Fruit fly (Drosophila melanogaster) whole organism, embryonic: Measurements from ENCODE around the gene CG1542.
A peak's percentile ranks its signal among the peaks of the same experiment; 100 is the strongest.

Experiments used
- CG10209 ChIP-seq: fragments of 200-800 bp; sonication (Bioruptor generic); optimal IDR thresholded peaks from 3 replicates; lab custom pipeline; 2017; ENCODE audit warnings: missing biosample characterization, mild to moderate bottlenecking, missing genetic modification characterization, missing genetic modification reagents
- CG11085 ChIP-seq: fragments of 200-800 bp; sonication (Bioruptor generic); IDR thresholded peaks from 2 replicates; pipeline ENCODE4 v1.3.6; 2022; ENCODE audit warnings: missing biosample characterization, missing genetic modification characterization
- CG11504 ChIP-seq: fragments of 200-800 bp; sonication (Bioruptor generic); optimal IDR thresholded peaks from 3 replicates; lab custom pipeline; 2019; ENCODE audit warnings: missing biosample characterization, mild to moderate bottlenecking, missing genetic modification characterization, moderate library complexity
- CG12219 ChIP-seq: fragments of 200-800 bp; sonication (Bioruptor generic); optimal IDR thresholded peaks from 3 replicates; lab custom pipeline; 2018; ENCODE audit warnings: missing biosample characterization, mild to moderate bottlenecking, missing genetic modification characterization
- CG12659 ChIP-seq: fragments of 200-800 bp; sonication (Bioruptor generic); optimal IDR thresholded peaks from 3 replicates; lab custom pipeline; 2017; ENCODE audit warnings: mild to moderate bottlenecking, missing biosample characterization, missing genetic modification reagents, missing genetic modification characterization
- CG15514 ChIP-seq: fragments of 200-800 bp; sonication (Bioruptor generic); optimal IDR thresholded peaks from 3 replicates; lab custom pipeline; 2017; ENCODE audit warnings: missing biosample characterization, missing genetic modification characterization, mild to moderate bottlenecking, moderate library complexity, missing genetic modification reagents
- CG17385 ChIP-seq: fragments of 200-800 bp; sonication (Bioruptor generic); optimal IDR thresholded peaks from 3 replicates; lab custom pipeline; 2018; ENCODE audit warnings: missing biosample characterization, mild to moderate bottlenecking, missing genetic modification characterization
- CG17802 ChIP-seq: fragments of 200-800 bp; sonication (Bioruptor generic); optimal IDR thresholded peaks from 2 replicates; lab custom pipeline; 2018; ENCODE audit warnings: missing biosample characterization, mild to moderate bottlenecking, missing genetic modification characterization, moderate library complexity
- CG18619 ChIP-seq: fragments of 200-800 bp; sonication (Bioruptor generic); optimal IDR thresholded peaks from 3 replicates; lab custom pipeline; 2017; ENCODE audit warnings: missing biosample characterization, mild to moderate bottlenecking, missing genetic modification characterization
- CG2889 ChIP-seq: fragments of 200-800 bp; sonication (Bioruptor generic); IDR thresholded peaks from 3 replicates; pipeline ENCODE4 v1.3.6; 2022; ENCODE audit warnings: missing biosample characterization, missing genetic modification characterization
- CG3065 ChIP-seq: fragments of 200-800 bp; sonication (Bioruptor generic); optimal IDR thresholded peaks from 2 replicates; lab custom pipeline; 2016; ENCODE audit warnings: missing biosample characterization, missing genetic modification characterization
- CG32767 ChIP-seq: fragments of 200-800 bp; sonication (Bioruptor generic); IDR thresholded peaks from 2 replicates; pipeline ENCODE4 v1.3.6; 2022; ENCODE audit warnings: missing biosample characterization, missing genetic modification characterization
- CG4404 ChIP-seq: fragments of 200-800 bp; sonication (Bioruptor generic); IDR thresholded peaks from 2 replicates; pipeline ENCODE4 v1.3.6; 2022; ENCODE audit warnings: missing biosample characterization, missing genetic modification characterization
- CG4730 ChIP-seq: fragments of 200-800 bp; sonication (Bioruptor generic); IDR thresholded peaks from 2 replicates; pipeline ENCODE4 v1.3.6; 2022; ENCODE audit warnings: missing biosample characterization, missing genetic modification characterization
- CG6689 ChIP-seq: fragments of 200-800 bp; sonication (Bioruptor generic); IDR thresholded peaks from 2 replicates; pipeline ENCODE4 v1.3.6; 2022; ENCODE audit warnings: missing biosample characterization, missing genetic modification characterization
- CG6854 ChIP-seq: fragments of 200-800 bp; sonication (Bioruptor generic); optimal IDR thresholded peaks from 3 replicates; lab custom pipeline; 2017; ENCODE audit warnings: missing biosample characterization, mild to moderate bottlenecking, missing genetic modification characterization
- CG7963 ChIP-seq: fragments of 200-800 bp; sonication (Bioruptor generic); IDR thresholded peaks from 3 replicates; pipeline ENCODE4 v1.3.6; 2022; ENCODE audit warnings: missing biosample characterization, missing genetic modification characterization; ENCODE audit not compliant: partially characterized antibody
- CG8089 ChIP-seq: fragments of 200-800 bp; sonication (Bioruptor generic); optimal IDR thresholded peaks from 3 replicates; lab custom pipeline; 2016; ENCODE audit warnings: missing biosample characterization, missing genetic modification characterization
- CG9609 ChIP-seq: fragments of 200-800 bp; sonication (Bioruptor generic); optimal IDR thresholded peaks from 3 replicates; lab custom pipeline; 2016; ENCODE audit warnings: missing biosample characterization, missing genetic modification characterization
- CG9727 ChIP-seq: fragments of 200-800 bp; sonication (Bioruptor generic); optimal IDR thresholded peaks from 3 replicates; lab custom pipeline; 2017; ENCODE audit warnings: missing biosample characterization, mild to moderate bottlenecking, missing genetic modification characterization
- CkIIα-i1 ChIP-seq: fragments of 200-800 bp; sonication (Bioruptor generic); IDR thresholded peaks from 2 replicates; pipeline ENCODE4 v1.3.6; 2022; ENCODE audit warnings: missing biosample characterization, missing genetic modification characterization
- CrebB ChIP-seq: fragments of 200-800 bp; sonication (Bioruptor generic); optimal IDR thresholded peaks from 3 replicates; lab custom pipeline; 2018; ENCODE audit warnings: missing biosample characterization, mild to moderate bottlenecking, missing genetic modification characterization
- Deaf1 ChIP-seq: fragments of 200-800 bp; optimal IDR thresholded peaks from 3 replicates; lab custom pipeline; 2019; ENCODE audit warnings: missing biosample characterization, mild to moderate bottlenecking, missing genetic modification characterization, moderate library complexity
- Dfd ChIP-seq, 2 experiments: fragments of >200 bp; optimal IDR thresholded peaks; 2 replicates each; lab custom pipeline; 2017; ENCODE audit warnings: missing biosample characterization in 2 of 2, missing genetic modification characterization in 2 of 2
- Gug ChIP-seq: fragments of 200-800 bp; sonication (Bioruptor generic); IDR thresholded peaks from 4 replicates; pipeline ENCODE4 v1.3.6; 2022; ENCODE audit warnings: missing biosample characterization, missing genetic modification characterization
- HLH3B ChIP-seq: fragments of 200-800 bp; sonication (Bioruptor generic); IDR thresholded peaks from 2 replicates; pipeline ENCODE4 v1.3.6; 2022; ENCODE audit warnings: missing biosample characterization, missing genetic modification characterization
- Hmx ChIP-seq: fragments of 200-800 bp; sonication (Bioruptor generic); optimal IDR thresholded peaks from 2 replicates; lab custom pipeline; 2016; ENCODE audit warnings: missing biosample characterization, missing genetic modification characterization
- Lhr ChIP-seq: fragments of 200-800 bp; sonication (Bioruptor generic); optimal IDR thresholded peaks from 3 replicates; lab custom pipeline; 2017; ENCODE audit warnings: mild to moderate bottlenecking, missing biosample characterization, missing genetic modification reagents, missing genetic modification characterization
- Mes4 ChIP-seq: fragments of 200-800 bp; sonication (Bioruptor generic); optimal IDR thresholded peaks from 2 replicates; lab custom pipeline; 2016; ENCODE audit warnings: missing biosample characterization, missing genetic modification characterization
- Mrtf ChIP-seq: fragments of 200-800 bp; sonication (Bioruptor generic); IDR thresholded peaks from 3 replicates; pipeline ENCODE4 v1.3.6; 2022; ENCODE audit warnings: missing biosample characterization, missing genetic modification characterization
- NFAT ChIP-seq: fragments of 200-800 bp; sonication (Bioruptor generic); IDR thresholded peaks from 2 replicates; pipeline ENCODE4 v1.3.6; 2022; ENCODE audit warnings: missing biosample characterization, missing genetic modification characterization
- Ptx1 ChIP-seq: fragments of 200-800 bp; sonication (Bioruptor generic); IDR thresholded peaks from 2 replicates; pipeline ENCODE4 v1.3.6; 2022; ENCODE audit warnings: missing biosample characterization, missing genetic modification characterization
- Usf ChIP-seq: fragments of 200-800 bp; sonication (Bioruptor generic); optimal IDR thresholded peaks from 2 replicates; lab custom pipeline; 2017; ENCODE audit warnings: missing genotype, missing biosample characterization, missing genetic modification characterization
- Xrp1 ChIP-seq: fragments of 200-800 bp; sonication (Bioruptor generic); IDR thresholded peaks from 2 replicates; pipeline ENCODE4 v1.3.6; 2022; ENCODE audit warnings: missing biosample characterization, missing genetic modification characterization
- ac ChIP-seq: fragments of 200-800 bp; sonication (Bioruptor generic); optimal IDR thresholded peaks from 3 replicates; lab custom pipeline; 2017; ENCODE audit warnings: missing biosample characterization, mild to moderate bottlenecking, missing genetic modification characterization
- ara ChIP-seq: fragments of 200-800 bp; sonication (Bioruptor generic); IDR thresholded peaks from 2 replicates; pipeline ENCODE4 v1.3.6; 2022; ENCODE audit warnings: missing biosample characterization, missing genetic modification characterization
- bigmax ChIP-seq: fragments of 200-800 bp; sonication (Bioruptor generic); optimal IDR thresholded peaks from 2 replicates; lab custom pipeline; 2018; ENCODE audit warnings: missing biosample characterization, mild to moderate bottlenecking, missing genetic modification characterization
- cad ChIP-seq: fragments of >200 bp; optimal IDR thresholded peaks from 2 replicates; lab custom pipeline; 2017; ENCODE audit warnings: missing biosample characterization, missing genetic modification characterization
- corto ChIP-seq: fragments of 200-800 bp; sonication (Bioruptor generic); optimal IDR thresholded peaks from 2 replicates; lab custom pipeline; 2016; ENCODE audit warnings: missing biosample characterization, mild to moderate bottlenecking, missing genetic modification characterization, moderate library complexity
- dysf ChIP-seq: fragments of 200-800 bp; sonication (Bioruptor generic); IDR thresholded peaks from 3 replicates; pipeline ENCODE4 v1.3.6; 2022; ENCODE audit warnings: missing biosample characterization, missing genetic modification characterization
- esg ChIP-seq: fragments of 200-800 bp; sonication (Bioruptor generic); conservative IDR thresholded peaks from 2 replicates; pipeline ENCODE4 v1.3.6; 2022; ENCODE audit warnings: missing biosample characterization, missing genetic modification characterization
- fd3F ChIP-seq: fragments of 200-800 bp; sonication (Bioruptor generic); optimal IDR thresholded peaks from 2 replicates; lab custom pipeline; 2018; ENCODE audit warnings: missing biosample characterization, mild to moderate bottlenecking, missing genetic modification characterization, moderate library complexity
- gcm ChIP-seq: fragments of 200-800 bp; sonication (Bioruptor generic); optimal IDR thresholded peaks from 2 replicates; lab custom pipeline; 2019; ENCODE audit warnings: missing biosample characterization, mild to moderate bottlenecking, missing genetic modification characterization, moderate library complexity
- gt ChIP-seq: fragments of 200-800 bp; sonication (Bioruptor generic); IDR thresholded peaks from 2 replicates; pipeline ENCODE4 v1.3.6; 2022; ENCODE audit warnings: missing biosample characterization, missing genetic modification characterization
- h ChIP-seq: fragments of >200 bp; optimal IDR thresholded peaks from 2 replicates; lab custom pipeline; 2017
- knrl ChIP-seq: fragments of 200-800 bp; sonication (Bioruptor generic); IDR thresholded peaks from 3 replicates; pipeline ENCODE4 v1.3.6; 2022; ENCODE audit warnings: missing biosample characterization, missing genetic modification characterization; ENCODE audit not compliant: partially characterized antibody
- oc ChIP-seq: fragments of 200-800 bp; sonication (Bioruptor generic); optimal IDR thresholded peaks from 2 replicates; lab custom pipeline; 2018; ENCODE audit warnings: missing biosample characterization, mild to moderate bottlenecking, missing genetic modification characterization, moderate library complexity
- onecut ChIP-seq: fragments of 200-800 bp; sonication (Bioruptor generic); IDR thresholded peaks from 2 replicates; pipeline ENCODE4 v1.3.6; 2022; ENCODE audit warnings: missing biosample characterization, missing genetic modification characterization
- schlank ChIP-seq: fragments of 200-800 bp; sonication (Bioruptor generic); optimal IDR thresholded peaks from 2 replicates; lab custom pipeline; 2018; ENCODE audit warnings: missing biosample characterization, mild to moderate bottlenecking, missing genetic modification characterization
- sim ChIP-seq: fragments of 200-800 bp; sonication (Bioruptor generic); IDR thresholded peaks from 2 replicates; pipeline ENCODE4 v1.3.6; 2022; ENCODE audit warnings: missing biosample characterization, missing genetic modification characterization
- tio ChIP-seq: fragments of 200-800 bp; sonication (Bioruptor generic); optimal IDR thresholded peaks from 2 replicates; lab custom pipeline; 2017; ENCODE audit warnings: missing biosample characterization, missing genetic modification characterization, inconsistent platforms

The CG1542 gene

DNA sequence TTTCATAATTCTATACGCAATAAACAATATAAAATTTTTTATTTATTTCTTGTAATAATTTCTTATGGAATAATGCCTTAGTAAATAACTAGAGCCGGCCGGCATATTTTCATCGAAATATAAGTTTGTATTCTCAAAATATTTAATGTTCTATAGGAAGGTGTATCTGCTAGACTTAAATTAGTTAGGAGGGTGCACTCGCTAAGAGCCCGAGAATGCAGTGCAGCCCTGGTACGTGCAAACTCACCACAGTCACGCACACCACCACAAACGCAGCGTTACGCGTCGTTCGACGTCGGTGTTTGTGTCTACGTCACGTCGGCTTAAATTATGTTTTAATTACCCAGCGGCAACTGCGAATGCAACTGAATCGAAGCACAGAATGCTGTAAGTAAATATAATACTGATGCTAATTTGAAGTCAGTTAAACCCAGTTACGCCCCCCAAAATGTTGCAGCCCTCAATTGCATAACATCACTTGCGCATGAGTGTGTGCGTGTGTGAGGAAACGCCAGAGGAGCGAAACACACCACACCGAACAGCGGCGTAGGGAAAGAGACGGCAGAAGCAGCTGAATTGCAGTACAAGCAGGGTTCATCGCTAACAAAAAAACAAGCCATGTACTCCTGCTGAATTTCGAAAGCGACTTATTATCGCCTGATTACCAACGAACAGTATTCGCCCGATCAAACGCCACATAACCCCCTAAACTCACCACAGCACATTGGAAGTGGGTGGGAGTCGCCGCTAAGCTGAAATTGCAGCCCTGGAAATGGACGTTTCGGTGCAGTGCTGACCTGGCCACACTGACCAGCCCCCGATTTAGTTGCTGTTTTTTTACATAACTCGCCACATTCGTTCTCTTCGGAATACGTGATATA, 7.4 kb downstream of the CG1542 start, which contains the start of gene CG12054 (continued):
- TF ChIP-seq CG12659 (GFP tag; lab: Kevin White, UChicago) (peak; percentile 32), knrl (GFP tag; lab: Robert Waterston, UW) (no peak), CG7963 (GFP tag; lab: Robert Waterston, UW) (no peak), schlank (tag; lab: Kevin White, UChicago) (no peak), corto (GFP tag; lab: Kevin White, UChicago) (no peak), NFAT (GFP tag; lab: Robert Waterston, UW) (no peak), CG4404 (no peak), Mes4 (GFP tag; lab: Kevin White, UChicago) (no peak), CG6854 (GFP tag; lab: Kevin White, UChicago) (no peak), CG2889 (GFP tag; lab: Robert Waterston, UW) (no peak), CrebB (tag; lab: Kevin White, UChicago) (peak; percentile 42), oc (tag; lab: Kevin White, UChicago) (no peak), ara (no peak), HLH3B (GFP tag; lab: Robert Waterston, UW) (no peak), CG15514 (peak; percentile 59), CkIIα-i1 (no peak), CG17802 (tag; lab: Kevin White, UChicago) (no peak), Ptx1 (GFP tag; lab: Robert Waterston, UW) (no peak), Xrp1 (no peak), h (no peak), CG11504 (peak; percentile 23), gt (GFP tag; lab: Robert Waterston, UW) (no peak), gcm (GFP tag; lab: Kevin White, UChicago) (no peak), ac (GFP tag; lab: Kevin White, UChicago) (no peak), Mrtf (no peak), CG3065 (no peak), fd3F (GFP tag; lab: Kevin White, UChicago) (no peak), CG18619 (GFP tag; lab: Kevin White, UChicago) (no peak), CG11085 (no peak), cad (no peak), Deaf1 (tag; lab: Kevin White, UChicago) (peak; percentile 0), Gug (GFP tag; lab: Robert Waterston, UW) (peak; percentile 3; the same call in 1 of the 4 replicates), Dfd (GFP tag; optimal IDR thresholded peaks at IDR 0.05; lab: Kevin White, UChicago) (no peak), CG4730 (no peak), CG12219 (GFP tag; lab: Kevin White, UChicago) (no peak), CG9727 (peak; percentile 38), bigmax (GFP tag; lab: Kevin White, UChicago) (peak; percentile 85), CG17385 (no peak), CG8089 (GFP tag; lab: Kevin White, UChicago) (no peak), Hmx (no peak), onecut (GFP tag; lab: Robert Waterston, UW) (no peak), dysf (no peak), Lhr (peak; percentile 71), tio (no peak), sim (GFP tag; lab: Robert Waterston, UW) (no peak), CG6689 (GFP tag; lab: Robert Waterston, UW) (no peak), CG9609 (peak; percentile 16), CG10209 (GFP tag; lab: Kevin White, UChicago) (no peak), CG32767 (no peak), esg (GFP tag; lab: Robert Waterston, UW) (no peak), Usf (GFP tag; lab: Kevin White, UChicago) (no peak)
